Fruit fly (Drosophila melanogaster) whole organism, embryonic: ENCODE data around the gene CG12470.

Source experiments
- CG11560 ChIP-seq: fragments of 200-800 bp; sonication (Bioruptor generic); IDR thresholded peaks from 3 replicates; pipeline ENCODE4 v1.3.6; 2022; ENCODE audit warnings: missing biosample characterization, missing genetic modification characterization
- CG12391 ChIP-seq: fragments of 200-800 bp; sonication (Bioruptor generic); optimal IDR thresholded peaks from 3 replicates; lab custom pipeline; 2018; ENCODE audit warnings: missing biosample characterization, mild to moderate bottlenecking, missing genetic modification characterization, moderate library complexity
- CG12769 ChIP-seq: fragments of 200-800 bp; sonication (Bioruptor generic); optimal IDR thresholded peaks from 2 replicates; lab custom pipeline; 2019; ENCODE audit warnings: missing biosample characterization, mild to moderate bottlenecking, missing genetic modification characterization, moderate library complexity
- CG13894 ChIP-seq: fragments of 200-800 bp; sonication (Bioruptor generic); optimal IDR thresholded peaks from 3 replicates; lab custom pipeline; 2018; ENCODE audit warnings: missing biosample characterization, mild to moderate bottlenecking, missing genetic modification characterization, moderate library complexity
- CG16813 ChIP-seq: fragments of 200-800 bp; sonication (Bioruptor generic); IDR thresholded peaks from 3 replicates; pipeline ENCODE4 v1.3.6; 2022; ENCODE audit warnings: missing biosample characterization, missing genetic modification characterization; ENCODE audit not compliant: partially characterized antibody
- CG2199 ChIP-seq: fragments of 200-800 bp; sonication (Bioruptor generic); IDR thresholded peaks from 3 replicates; pipeline ENCODE4 v1.3.6; 2022; ENCODE audit warnings: missing biosample characterization, missing genetic modification characterization
- CG4360 ChIP-seq: fragments of 200-800 bp; sonication (Bioruptor generic); IDR thresholded peaks from 2 replicates; pipeline ENCODE4 v1.3.6; 2022; ENCODE audit warnings: missing biosample characterization, missing genetic modification characterization
- CG6689 ChIP-seq: fragments of 200-800 bp; sonication (Bioruptor generic); IDR thresholded peaks from 2 replicates; pipeline ENCODE4 v1.3.6; 2022; ENCODE audit warnings: missing biosample characterization, missing genetic modification characterization
- CG8924 ChIP-seq: fragments of 200-800 bp; optimal IDR thresholded peaks from 3 replicates; lab custom pipeline; 2019; ENCODE audit warnings: missing biosample characterization, mild to moderate bottlenecking, missing genetic modification characterization, moderate library complexity
- Deaf1 ChIP-seq: fragments of 200-800 bp; optimal IDR thresholded peaks from 3 replicates; lab custom pipeline; 2019; ENCODE audit warnings: missing biosample characterization, mild to moderate bottlenecking, missing genetic modification characterization, moderate library complexity
- Doc3 ChIP-seq: fragments of 200-800 bp; sonication (Bioruptor generic); IDR thresholded peaks from 3 replicates; pipeline ENCODE4 v1.3.6; 2022; ENCODE audit warnings: missing biosample characterization, missing genetic modification characterization; ENCODE audit not compliant: partially characterized antibody
- Drgx ChIP-seq: fragments of 200-800 bp; sonication (Bioruptor generic); IDR thresholded peaks from 2 replicates; pipeline ENCODE4 v1.3.6; 2022; ENCODE audit warnings: missing biosample characterization, missing genetic modification characterization
- Hr78 ChIP-seq, 2 experiments: fragments of 200-800 bp in 1 of 2; fragments of >200 bp in 1 of 2; sonication (Bioruptor generic) in 1 of 2; optimal IDR thresholded peaks; 2 replicates each; lab custom pipeline; 2017 to 2019; ENCODE audit warnings: missing biosample characterization in 2 of 2, missing genetic modification characterization in 2 of 2, mild to moderate bottlenecking in 1 of 2, moderate library complexity in 1 of 2
- Lim3 ChIP-seq: fragments of 200-800 bp; sonication (Bioruptor generic); IDR thresholded peaks from 2 replicates; pipeline ENCODE4 v1.3.6; 2022; ENCODE audit warnings: missing biosample characterization, missing genetic modification characterization
- Med ChIP-seq: fragments of 200-800 bp; sonication (Bioruptor generic); peaks from one replicate; lab custom pipeline; 2016; ENCODE audit warnings: missing biosample characterization, missing genetic modification characterization, mild to moderate bottlenecking, inconsistent platforms, moderate library complexity
- Mes4 ChIP-seq: fragments of 200-800 bp; sonication (Bioruptor generic); optimal IDR thresholded peaks from 2 replicates; lab custom pipeline; 2016; ENCODE audit warnings: missing biosample characterization, missing genetic modification characterization
- Nf-YB ChIP-seq: fragments of 200-800 bp; sonication (Bioruptor generic); optimal IDR thresholded peaks from 3 replicates; lab custom pipeline; 2019; ENCODE audit warnings: missing biosample characterization, mild to moderate bottlenecking, missing genetic modification characterization, moderate library complexity
- Rx ChIP-seq: fragments of 200-800 bp; sonication (Bioruptor generic); IDR thresholded peaks from 2 replicates; pipeline ENCODE4 v1.3.6; 2022; ENCODE audit warnings: missing biosample characterization, missing genetic modification characterization
- Tbp ChIP-seq: fragments of >200 bp; optimal IDR thresholded peaks from 2 replicates; lab custom pipeline; 2018; ENCODE audit warnings: missing biosample characterization, missing genetic modification characterization
- ash1 ChIP-seq: fragments of 200-800 bp; sonication (Bioruptor generic); optimal IDR thresholded peaks from 2 replicates; lab custom pipeline; 2018; ENCODE audit warnings: missing biosample characterization, mild to moderate bottlenecking, missing genetic modification characterization
- bigmax ChIP-seq: fragments of 200-800 bp; sonication (Bioruptor generic); optimal IDR thresholded peaks from 2 replicates; lab custom pipeline; 2018; ENCODE audit warnings: missing biosample characterization, mild to moderate bottlenecking, missing genetic modification characterization
- bowl ChIP-seq: fragments of 200-800 bp; sonication (Bioruptor generic); IDR thresholded peaks from 2 replicates; pipeline ENCODE4 v1.3.6; 2022; ENCODE audit warnings: missing biosample characterization, missing genetic modification characterization
- esg ChIP-seq: fragments of 200-800 bp; sonication (Bioruptor generic); conservative IDR thresholded peaks from 2 replicates; pipeline ENCODE4 v1.3.6; 2022; ENCODE audit warnings: missing biosample characterization, missing genetic modification characterization
- jing ChIP-seq: fragments of 200-800 bp; sonication (Bioruptor generic); optimal IDR thresholded peaks from 2 replicates; lab custom pipeline; 2018; ENCODE audit warnings: missing biosample characterization, mild to moderate bottlenecking, missing genetic modification characterization
- lov ChIP-seq, 2 experiments: fragments of 200-800 bp in 1 of 2; fragments of >200 bp in 1 of 2; sonication (Bioruptor generic) in 1 of 2; IDR thresholded peaks in 1 of 2; optimal IDR thresholded peaks in 1 of 2; 2 replicates in 1 of 2; 3 replicates in 1 of 2; pipeline versions ENCODE4 v1.3.6 to Lab custom; 2017 to 2022; ENCODE audit warnings: missing biosample characterization in 1 of 2, missing genetic modification characterization in 1 of 2
- oc ChIP-seq: fragments of 200-800 bp; sonication (Bioruptor generic); optimal IDR thresholded peaks from 2 replicates; lab custom pipeline; 2018; ENCODE audit warnings: missing biosample characterization, mild to moderate bottlenecking, missing genetic modification characterization, moderate library complexity
- pzg ChIP-seq: fragments of 200-800 bp; sonication (Bioruptor generic); optimal IDR thresholded peaks from 3 replicates; lab custom pipeline; 2018; ENCODE audit warnings: missing biosample characterization, mild to moderate bottlenecking, missing genetic modification characterization, moderate library complexity
- repo ChIP-seq: fragments of 200-800 bp; sonication (Bioruptor generic); optimal IDR thresholded peaks from 2 replicates; lab custom pipeline; 2016; ENCODE audit warnings: missing biosample characterization, missing genetic modification characterization
- sens ChIP-seq: fragments of 200-800 bp; sonication (Bioruptor generic); peaks from one replicate; lab custom pipeline; 2016; ENCODE audit warnings: missing biosample characterization, missing genetic modification characterization
- sqz ChIP-seq: fragments of 200-800 bp; sonication (Bioruptor generic); optimal IDR thresholded peaks from 3 replicates; lab custom pipeline; 2018; ENCODE audit warnings: missing biosample characterization, mild to moderate bottlenecking, missing genetic modification characterization
- tgo ChIP-seq: fragments of 200-800 bp; sonication (Bioruptor generic); IDR thresholded peaks from 3 replicates; pipeline ENCODE4 v1.3.6; 2022; ENCODE audit warnings: missing biosample characterization, missing genetic modification characterization
- zf30C ChIP-seq: fragments of 200-800 bp; sonication (Bioruptor generic); optimal IDR thresholded peaks from 3 replicates; lab custom pipeline; 2018; ENCODE audit warnings: missing biosample characterization, mild to moderate bottlenecking, missing genetic modification characterization

CG12470 gene

dm6 chrX:352767-353166, 45.3 kb downstream of the CG12470 start, which contains the start of gene CG43182:
Gene CG43182, plus strand, starts transcription at chrX:353067.
- TF ChIP-seq Mes4 (no peak), CG8924 (tag; lab: Kevin White, UChicago) (no peak), zf30C (no peak), bigmax (GFP tag; lab: Kevin White, UChicago) (no peak), Med (GFP tag; lab: Kevin White, UChicago) (no peak), Tbp (GFP tag; lab: Kevin White, UChicago) (no peak), Doc3 (GFP tag; lab: Robert Waterston, UW) (no peak), Rx (GFP tag; lab: Robert Waterston, UW) (no peak)

- TF ChIP-seq CG16813 (GFP tag; lab: Robert Waterston, UW) (0 out of 3 replicates have a peak, but pooled peaks have one; percentile 31), Hr78 (GFP tag; optimal IDR thresholded peaks at IDR 0.05; lab: Kevin White, UChicago) (no peak), CG11560 (peak; percentile 42; the same call in 1 of the 3 replicates), Lim3 (peak; percentile 38; the same call in 1 of the 2 replicates), esg (GFP tag; lab: Robert Waterston, UW) (no peak), bowl (GFP tag; lab: Robert Waterston, UW) (no peak), CG12391 (no peak), Drgx (GFP tag; lab: Robert Waterston, UW) (peak; percentile 26; the same call in 1 of the 2 replicates)
These were observed 46.5 kb downstream of the CG12470 start for dm6 chrX:353929-354515.

dm6 chrX:356232-356631, 48.7 kb downstream of the CG12470 start, which contains the start of gene y:
Gene y, plus strand, starts transcription at chrX:356509.
- TF ChIP-seq CG6689 (GFP tag; lab: Robert Waterston, UW) = 0 out of 2 replicates have a peak, but pooled peaks have one; percentile 9
- no peak for TF ChIP-seq pzg (GFP tag; lab: Kevin White, UChicago)
- TF ChIP-seq Med (GFP tag; lab: Kevin White, UChicago) = peak; percentile 39
- TF ChIP-seq jing (GFP tag; lab: Kevin White, UChicago) = peak; percentile 22
- peak; percentile 17 for TF ChIP-seq CG12769 (tag; lab: Kevin White, UChicago)
- peak; percentile 12 for TF ChIP-seq sqz (GFP tag; lab: Kevin White, UChicago)
- TF ChIP-seq CG13894 (tag; lab: Kevin White, UChicago) = peak; percentile 89
- TF ChIP-seq CG4360 (GFP tag; lab: Robert Waterston, UW) = no peak
- no peak for TF ChIP-seq ash1 (GFP tag; lab: Kevin White, UChicago)
- peak; percentile 60 for TF ChIP-seq Nf-YB
- peak; percentile 75 for TF ChIP-seq sens (GFP tag; lab: Kevin White, UChicago)
- TF ChIP-seq Deaf1 (tag; lab: Kevin White, UChicago) = peak; percentile 92
- TF ChIP-seq repo (GFP tag; lab: Kevin White, UChicago) = no peak
- peak; percentile 82; the same call in 2 of the 3 replicates for TF ChIP-seq CG2199 (GFP tag; lab: Robert Waterston, UW)
- TF ChIP-seq tgo (GFP tag; lab: Robert Waterston, UW) = 0 out of 3 replicates have a peak, but pooled peaks have one; percentile 32
- peak; percentile 37 for TF ChIP-seq oc (tag; lab: Kevin White, UChicago)
- TF ChIP-seq lov (optimal IDR thresholded peaks at IDR 0.05; lab: Kevin White, UChicago) = no peak
- 0 out of 3 replicates have a peak, but pooled peaks have one; percentile 52 for TF ChIP-seq lov (GFP tag; IDR thresholded peaks at IDR 0.05; lab: Robert Waterston, UW)
